Fruit fly (Drosophila melanogaster) Kc167 (cell line): ENCODE results near the gene alphaTub84B.

Experiments
- Myc ChIP-seq: fragments of >200 bp; optimal IDR thresholded peaks from 2 replicates; lab custom pipeline; 2017; ENCODE audit warnings: missing external identifiers
- psq ChIP-seq: fragments of >200 bp; optimal IDR thresholded peaks from 2 replicates; lab custom pipeline; 2017; ENCODE audit warnings: missing external identifiers

- TF ChIP-seq Myc (lab: Kevin White, UChicago) (no peak), psq (lab: Kevin White, UChicago) (no peak)
Measured at dm6 chr3R:7058017-7058416, 28.4 kb upstream of the alphaTub84B start.
